Worm (Caenorhabditis elegans) whole organism, L2 larva: ENCODE data around the gene F09C6.11.

ENCODE experiments used
- C34F6.9 ChIP-seq: fragments of 150-350 bp; optimal IDR thresholded peaks from 2 replicates; lab custom pipeline; 2014; ENCODE audit warnings: missing biosample characterization, missing genetic modification characterization
- Y55F3AM.14 ChIP-seq: fragments of 200-800 bp; sonication (Bioruptor generic); optimal IDR thresholded peaks from 2 replicates; lab custom pipeline; 2018; ENCODE audit warnings: mild to moderate bottlenecking, missing genetic modification characterization, missing compliant biosample characterization
- alr-1 ChIP-seq: fragments of 150-350 bp; optimal IDR thresholded peaks from 2 replicates; lab custom pipeline; 2014; ENCODE audit warnings: missing biosample characterization, missing genetic modification characterization
- aly-2 ChIP-seq: fragments of 150-350 bp; optimal IDR thresholded peaks from 2 replicates; lab custom pipeline; 2014; ENCODE audit warnings: missing biosample characterization, missing genetic modification characterization
- blmp-1 ChIP-seq: sonication (generic microtip); optimal IDR thresholded peaks from 2 replicates; lab custom pipeline; 2017; ENCODE audit warnings: missing genetic modification characterization, mild to moderate bottlenecking, missing compliant biosample characterization, antibody characterized with exemption, moderate library complexity; ENCODE audit not compliant: insufficient read depth
- dmd-4 ChIP-seq: sonication (generic microtip); optimal IDR thresholded peaks from 2 replicates; lab custom pipeline; 2017; ENCODE audit warnings: missing biosample characterization, missing genetic modification characterization
- mdl-1 ChIP-seq, 2 experiments: fragments of 150-350 bp in 1 of 2; sonication (generic microtip) in 1 of 2; optimal IDR thresholded peaks; 2 replicates each; lab custom pipeline; 2017; ENCODE audit warnings: missing biosample characterization in 2 of 2, missing genetic modification characterization in 2 of 2
- nhr-23 ChIP-seq: fragments of 150-350 bp; optimal IDR thresholded peaks from 2 replicates; lab custom pipeline; 2014; ENCODE audit warnings: missing biosample characterization, missing genetic modification reagents, missing genetic modification characterization
- nhr-25 ChIP-seq: fragments of 150-350 bp; sonication (generic microtip); optimal IDR thresholded peaks from 3 replicates; lab custom pipeline; 2014; ENCODE audit warnings: missing biosample characterization, missing genetic modification characterization
- snpc-4 ChIP-seq: fragments of 150-350 bp; optimal IDR thresholded peaks from 2 replicates; lab custom pipeline; 2014; ENCODE audit warnings: missing biosample characterization, missing genetic modification characterization

ce11 chrV:16899355-16899754 is 17.2 kb upstream of the F09C6.11 start, which contains the start of gene fbxa-45:
- TF ChIP-seq nhr-25 (tag; lab: Kevin White, UChicago) (no peak), snpc-4 (tag; lab: Kevin White, UChicago) (no peak), mdl-1 (tag; optimal IDR thresholded peaks at IDR 0.05; lab: Kevin White, UChicago) (no peak), aly-2 (tag; lab: Kevin White, UChicago) (no peak), Y55F3AM.14 (GFP tag; lab: Kevin White, UChicago) (no peak), blmp-1 (tag; lab: Kevin White, UChicago) (no peak), nhr-23 (tag; lab: Kevin White, UChicago) (no peak), alr-1 (tag; lab: Kevin White, UChicago) (no peak), C34F6.9 (tag; lab: Kevin White, UChicago) (no peak), dmd-4 (no peak)
